Fruit fly (Drosophila melanogaster) whole organism, embryonic: ENCODE measurements around the gene CG4949.
A peak's percentile ranks its signal among the peaks of the same experiment; 100 is the strongest.

Source experiments
- Awh ChIP-seq: fragments of 200-800 bp; sonication (Bioruptor generic); IDR thresholded peaks from 2 replicates; pipeline ENCODE4, ENCODE4 v1.3.6; 2022; ENCODE audit warnings: missing biosample characterization, missing genetic modification characterization
- Bdp1 ChIP-seq: fragments of 200-800 bp; sonication (Bioruptor generic); optimal IDR thresholded peaks from 3 replicates; lab custom pipeline; 2016; ENCODE audit warnings: missing biosample characterization, missing genetic modification characterization
- C15 ChIP-seq: fragments of 200-800 bp; sonication (Bioruptor generic); IDR thresholded peaks from 3 replicates; pipeline ENCODE4 v1.3.6; 2022; ENCODE audit warnings: missing biosample characterization, missing genetic modification characterization
- CG10209 ChIP-seq: fragments of 200-800 bp; sonication (Bioruptor generic); optimal IDR thresholded peaks from 3 replicates; lab custom pipeline; 2017; ENCODE audit warnings: missing biosample characterization, mild to moderate bottlenecking, missing genetic modification characterization, missing genetic modification reagents
- CG11723 ChIP-seq: fragments of 200-800 bp; sonication (Bioruptor generic); optimal IDR thresholded peaks from 2 replicates; lab custom pipeline; 2017; ENCODE audit warnings: missing biosample characterization, mild to moderate bottlenecking, missing genetic modification characterization
- CG12155 ChIP-seq: fragments of 200-800 bp; sonication (Bioruptor generic); optimal IDR thresholded peaks from 3 replicates; lab custom pipeline; 2016; ENCODE audit warnings: missing biosample characterization, missing genetic modification characterization
- CG12299 ChIP-seq: fragments of 200-800 bp; sonication (Bioruptor generic); optimal IDR thresholded peaks from 2 replicates; lab custom pipeline; 2018; ENCODE audit warnings: missing biosample characterization, mild to moderate bottlenecking, missing genetic modification characterization
- CG1233 ChIP-seq: fragments of 200-800 bp; sonication (Bioruptor generic); optimal IDR thresholded peaks from 4 replicates; lab custom pipeline; 2018; ENCODE audit warnings: missing biosample characterization, mild to moderate bottlenecking, missing genetic modification characterization
- CG1529 ChIP-seq: fragments of 200-800 bp; sonication (Bioruptor generic); optimal IDR thresholded peaks from 3 replicates; lab custom pipeline; 2018; ENCODE audit warnings: missing biosample characterization, missing genetic modification characterization
- CG15601 ChIP-seq: fragments of 200-800 bp; sonication (Bioruptor generic); optimal IDR thresholded peaks from 3 replicates; lab custom pipeline; 2019; ENCODE audit warnings: missing biosample characterization, mild to moderate bottlenecking, missing genetic modification characterization, moderate library complexity
- CG1603 ChIP-seq: fragments of 200-800 bp; sonication (Bioruptor generic); optimal IDR thresholded peaks from 2 replicates; lab custom pipeline; 2019; ENCODE audit warnings: missing biosample characterization, mild to moderate bottlenecking, missing genetic modification characterization, moderate library complexity
- CG18764 ChIP-seq: fragments of 200-800 bp; sonication (Bioruptor generic); optimal IDR thresholded peaks from 3 replicates; lab custom pipeline; 2016; ENCODE audit warnings: missing biosample characterization, missing genetic modification characterization
- CG2875 ChIP-seq: fragments of 200-800 bp; sonication (Bioruptor generic); optimal IDR thresholded peaks from 2 replicates; lab custom pipeline; 2017; ENCODE audit warnings: missing biosample characterization, mild to moderate bottlenecking, missing genetic modification characterization, missing genetic modification reagents
- CG31388 ChIP-seq: fragments of 200-800 bp; sonication (Bioruptor generic); optimal IDR thresholded peaks from 2 replicates; lab custom pipeline; 2016; ENCODE audit warnings: missing biosample characterization, missing genetic modification characterization
- CG31441 ChIP-seq: fragments of 200-800 bp; sonication (Bioruptor generic); IDR thresholded peaks from 2 replicates; pipeline ENCODE4 v1.3.6; 2022; ENCODE audit warnings: missing biosample characterization, missing genetic modification characterization
- CG3281 ChIP-seq: fragments of 200-800 bp; sonication (Bioruptor generic); optimal IDR thresholded peaks from 3 replicates; lab custom pipeline; 2017; ENCODE audit warnings: missing biosample characterization, mild to moderate bottlenecking, missing genetic modification characterization
- CG3407 ChIP-seq: fragments of 200-800 bp; sonication (Bioruptor generic); optimal IDR thresholded peaks from 2 replicates; lab custom pipeline; 2018; ENCODE audit warnings: missing biosample characterization, mild to moderate bottlenecking, missing genetic modification characterization
- CG3847 ChIP-seq: fragments of 200-800 bp; sonication (Bioruptor generic); IDR thresholded peaks from 2 replicates; pipeline ENCODE4 v1.3.6; 2022; ENCODE audit warnings: missing biosample characterization, missing genetic modification characterization
- CG4282 ChIP-seq: fragments of 200-800 bp; sonication (Bioruptor generic); optimal IDR thresholded peaks from 2 replicates; lab custom pipeline; 2016; ENCODE audit warnings: missing biosample characterization, missing genetic modification characterization
- CG4707 ChIP-seq: fragments of 200-800 bp; sonication (Bioruptor generic); optimal IDR thresholded peaks from 2 replicates; lab custom pipeline; 2018; ENCODE audit warnings: missing biosample characterization, mild to moderate bottlenecking, missing genetic modification characterization, moderate library complexity
- CG7357 ChIP-seq: fragments of 200-800 bp; sonication (Bioruptor generic); IDR thresholded peaks from 3 replicates; pipeline ENCODE4 v1.3.6; 2022; ENCODE audit warnings: missing biosample characterization, missing genetic modification characterization
- CG7745 ChIP-seq: fragments of 200-800 bp; sonication (Bioruptor generic); optimal IDR thresholded peaks from 2 replicates; lab custom pipeline; 2018; ENCODE audit warnings: missing biosample characterization, mild to moderate bottlenecking, missing genetic modification characterization, moderate library complexity
- CG8944 ChIP-seq: fragments of 200-800 bp; sonication (Bioruptor generic); optimal IDR thresholded peaks from 3 replicates; lab custom pipeline; 2016; ENCODE audit warnings: missing biosample characterization, missing genetic modification characterization
- CG9932 ChIP-seq: fragments of 200-800 bp; sonication (Bioruptor generic); IDR thresholded peaks from 2 replicates; pipeline ENCODE4 v1.3.6; 2022; ENCODE audit warnings: missing biosample characterization, missing genetic modification characterization
- CHES-1-like ChIP-seq: fragments of 200-800 bp; sonication (Bioruptor generic); optimal IDR thresholded peaks from 2 replicates; lab custom pipeline; 2016; ENCODE audit warnings: missing biosample characterization, missing genetic modification characterization
- D19A ChIP-seq: fragments of 200-800 bp; optimal IDR thresholded peaks from 3 replicates; lab custom pipeline; 2019; ENCODE audit warnings: missing biosample characterization, mild to moderate bottlenecking, missing genetic modification characterization, moderate library complexity
- HLH3B ChIP-seq: fragments of 200-800 bp; sonication (Bioruptor generic); IDR thresholded peaks from 2 replicates; pipeline ENCODE4 v1.3.6; 2022; ENCODE audit warnings: missing biosample characterization, missing genetic modification characterization
- HmgD ChIP-seq: fragments of 200-800 bp; sonication (Bioruptor generic); optimal IDR thresholded peaks from 3 replicates; lab custom pipeline; 2016; ENCODE audit warnings: missing biosample characterization, missing genetic modification characterization
- Hr78 ChIP-seq, 2 experiments: fragments of 200-800 bp in 1 of 2; fragments of >200 bp in 1 of 2; sonication (Bioruptor generic) in 1 of 2; optimal IDR thresholded peaks; 2 replicates each; lab custom pipeline; 2017 to 2019; ENCODE audit warnings: missing biosample characterization in 2 of 2, missing genetic modification characterization in 2 of 2, mild to moderate bottlenecking in 1 of 2, moderate library complexity in 1 of 2
- Scr ChIP-seq: fragments of 200-800 bp; sonication (Bioruptor generic); IDR thresholded peaks from 2 replicates; pipeline ENCODE4 v1.3.6; 2022; ENCODE audit warnings: missing biosample characterization, missing genetic modification characterization; ENCODE audit not compliant: partially characterized antibody
- Sry-δ ChIP-seq: fragments of 200-800 bp; sonication (Bioruptor generic); optimal IDR thresholded peaks from 2 replicates; lab custom pipeline; 2016; ENCODE audit warnings: missing biosample characterization, missing genetic modification characterization
- Vsx1 ChIP-seq: fragments of 200-800 bp; sonication (Bioruptor generic); optimal IDR thresholded peaks from 2 replicates; lab custom pipeline; 2017; ENCODE audit warnings: missing biosample characterization, mild to moderate bottlenecking, missing genetic modification characterization, missing genetic modification reagents
- ara ChIP-seq: fragments of 200-800 bp; sonication (Bioruptor generic); IDR thresholded peaks from 2 replicates; pipeline ENCODE4 v1.3.6; 2022; ENCODE audit warnings: missing biosample characterization, missing genetic modification characterization
- bigmax ChIP-seq: fragments of 200-800 bp; sonication (Bioruptor generic); optimal IDR thresholded peaks from 2 replicates; lab custom pipeline; 2018; ENCODE audit warnings: missing biosample characterization, mild to moderate bottlenecking, missing genetic modification characterization
- chm ChIP-seq: fragments of 200-800 bp; sonication (Bioruptor generic); IDR thresholded peaks from 2 replicates; pipeline ENCODE4 v1.3.6; 2022; ENCODE audit warnings: missing biosample characterization, missing genetic modification characterization
- cwo ChIP-seq: fragments of 200-800 bp; sonication (Bioruptor generic); optimal IDR thresholded peaks from 3 replicates; lab custom pipeline; 2017; ENCODE audit warnings: missing biosample characterization, missing genetic modification characterization, mild to moderate bottlenecking, moderate library complexity, missing genetic modification reagents
- dmrt99B ChIP-seq: fragments of 200-800 bp; sonication (Bioruptor generic); optimal IDR thresholded peaks from 2 replicates; lab custom pipeline; 2018; ENCODE audit warnings: missing biosample characterization, mild to moderate bottlenecking, missing genetic modification characterization, moderate library complexity
- emc ChIP-seq: fragments of 200-800 bp; sonication (Bioruptor generic); optimal IDR thresholded peaks from 2 replicates; lab custom pipeline; 2016; ENCODE audit warnings: missing biosample characterization, missing genetic modification characterization
- fru ChIP-seq: fragments of >200 bp; optimal IDR thresholded peaks from 2 replicates; lab custom pipeline; 2017
- ftz-f1 ChIP-seq: fragments of 200-800 bp; sonication (Bioruptor generic); optimal IDR thresholded peaks from 2 replicates; lab custom pipeline; 2016; ENCODE audit warnings: missing biosample characterization, missing genetic modification characterization
- lbe ChIP-seq: fragments of 200-800 bp; sonication (Bioruptor generic); optimal IDR thresholded peaks from 2 replicates; lab custom pipeline; 2016; ENCODE audit warnings: missing biosample characterization, mild to moderate bottlenecking, missing genetic modification characterization
- lola ChIP-seq, 3 experiments: fragments of >200 bp in 2 of 3; fragments of 200-800 bp in 1 of 3; sonication (Bioruptor generic) in 1 of 3; optimal IDR thresholded peaks; 2 replicates each; lab custom pipeline; 2017 to 2019; ENCODE audit warnings: missing biosample characterization in 3 of 3, missing genetic modification characterization in 3 of 3, mild to moderate bottlenecking in 1 of 3, moderate library complexity in 1 of 3
- mirr ChIP-seq: fragments of 200-800 bp; sonication (Bioruptor generic); optimal IDR thresholded peaks from 3 replicates; lab custom pipeline; 2018; ENCODE audit warnings: missing biosample characterization, mild to moderate bottlenecking, missing genetic modification characterization
- pho ChIP-seq: fragments of 200-800 bp; sonication (Bioruptor generic); optimal IDR thresholded peaks from 2 replicates; lab custom pipeline; 2016; ENCODE audit warnings: missing biosample characterization, missing genetic modification characterization
- pnt ChIP-seq: fragments of 200-800 bp; sonication (Bioruptor generic); optimal IDR thresholded peaks from 3 replicates; lab custom pipeline; 2016; ENCODE audit warnings: missing biosample characterization, missing genetic modification characterization
- trh ChIP-seq: fragments of 200-800 bp; sonication (Bioruptor generic); optimal IDR thresholded peaks from 2 replicates; lab custom pipeline; 2016; ENCODE audit warnings: missing biosample characterization, missing genetic modification characterization
- tup ChIP-seq: fragments of 200-800 bp; sonication (Bioruptor generic); optimal IDR thresholded peaks from 2 replicates; lab custom pipeline; 2016; ENCODE audit warnings: missing biosample characterization, mild to moderate bottlenecking, missing genetic modification characterization, moderate library complexity
- wdn ChIP-seq: fragments of 200-800 bp; sonication (Bioruptor generic); IDR thresholded peaks from 2 replicates; pipeline ENCODE4 v1.3.6; 2022; ENCODE audit warnings: missing biosample characterization, missing genetic modification characterization
- wek ChIP-seq: fragments of 200-800 bp; sonication (Bioruptor generic); optimal IDR thresholded peaks from 3 replicates; lab custom pipeline; 2018; ENCODE audit warnings: missing biosample characterization, mild to moderate bottlenecking, missing genetic modification characterization, moderate library complexity

Gene CG4949

DNA sequence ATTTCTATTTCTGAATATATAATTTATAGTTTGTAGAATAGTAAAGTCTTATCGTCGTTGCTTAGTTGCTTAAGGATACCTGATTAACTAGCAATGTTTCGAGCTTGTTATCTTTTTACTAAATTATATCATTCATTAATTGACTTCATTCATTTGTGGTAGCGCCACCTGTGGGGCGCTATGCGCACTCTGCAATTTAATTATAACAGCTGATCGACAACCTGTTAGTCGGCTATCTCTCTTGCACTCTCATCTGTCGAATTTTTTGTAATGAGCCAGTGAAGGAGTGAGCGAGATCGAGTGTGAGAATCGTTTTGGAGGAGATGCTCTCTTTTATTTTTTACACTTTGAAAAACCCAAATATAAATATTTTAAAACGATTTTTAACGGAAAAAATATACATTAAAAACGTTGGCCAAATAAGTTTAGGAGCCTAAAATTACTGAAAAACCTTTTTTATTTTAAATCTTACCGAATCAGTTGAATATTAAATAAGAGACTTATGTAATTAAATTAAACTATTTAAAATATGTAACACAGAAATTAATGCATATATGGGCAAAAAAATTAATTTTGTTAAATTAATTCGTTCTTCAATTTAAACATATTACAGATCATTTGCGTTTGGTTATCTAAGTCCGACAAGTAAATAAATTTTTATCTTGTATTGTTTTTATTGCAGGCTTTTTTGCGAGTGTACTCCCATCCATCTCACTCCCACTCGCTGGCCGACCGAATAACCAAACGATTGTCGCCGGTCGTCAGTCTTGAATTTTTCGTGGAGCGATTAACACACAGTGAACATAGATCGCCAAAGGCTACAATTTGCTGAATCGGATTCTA, 12.6 kb downstream of the CG4949 start, which contains the start of the genes CG16700 and CG4991 (continued):
- TF ChIP-seq trh (GFP tag; lab: Kevin White, UChicago), result peak; percentile 12
- TF ChIP-seq chm (GFP tag; lab: Robert Waterston, UW), result no peak
- peak; percentile 63 for TF ChIP-seq CG12299 (tag; lab: Kevin White, UChicago)
- TF ChIP-seq emc (GFP tag; lab: Kevin White, UChicago), result no peak
- no peak for TF ChIP-seq ftz-f1 (GFP tag; lab: Kevin White, UChicago)
- peak; percentile 66 for TF ChIP-seq CG1529
- TF ChIP-seq CG3281, result peak; percentile 84
- TF ChIP-seq Vsx1 (GFP tag; lab: Kevin White, UChicago), result peak; percentile 29
- peak; percentile 76 for TF ChIP-seq cwo (GFP tag; lab: Kevin White, UChicago)
- peak; percentile 72 for TF ChIP-seq CG1233 (GFP tag; lab: Kevin White, UChicago)
- TF ChIP-seq CG31441 (GFP tag; lab: Robert Waterston, UW), result peak; percentile 91
- TF ChIP-seq dmrt99B, result peak; percentile 87
- TF ChIP-seq pnt, result no peak
- peak; percentile 80 for TF ChIP-seq D19A (tag; lab: Kevin White, UChicago)
- TF ChIP-seq lola (GFP tag; optimal IDR thresholded peaks at IDR 0.05; lab: Kevin White, UChicago), result peak in 1 of 3 experiments; percentile 92
- no peak for TF ChIP-seq mirr (GFP tag; lab: Kevin White, UChicago)
- TF ChIP-seq Bdp1 (GFP tag; lab: Kevin White, UChicago), result no peak
- no peak for TF ChIP-seq CG1603
- TF ChIP-seq Scr, result no peak
- no peak for TF ChIP-seq tup
- no peak for TF ChIP-seq fru
- TF ChIP-seq CG4282 (GFP tag; lab: Kevin White, UChicago), result no peak
- peak; percentile 55 for TF ChIP-seq CG7357 (GFP tag; lab: Robert Waterston, UW)
- TF ChIP-seq CG3407 (GFP tag; lab: Kevin White, UChicago), result peak; percentile 51
- TF ChIP-seq lbe (GFP tag; lab: Kevin White, UChicago), result no peak
- TF ChIP-seq Awh (GFP tag; lab: Robert Waterston, UW), result no peak
- TF ChIP-seq C15 (GFP tag; lab: Robert Waterston, UW), result no peak
- TF ChIP-seq CG18764 (GFP tag; lab: Kevin White, UChicago), result peak; percentile 8
- peak; percentile 80 for TF ChIP-seq CG10209 (GFP tag; lab: Kevin White, UChicago)
- TF ChIP-seq CG31388, result peak; percentile 16
- TF ChIP-seq pho (GFP tag; lab: Kevin White, UChicago), result no peak
- no peak for TF ChIP-seq Sry-δ (GFP tag; lab: Kevin White, UChicago)
- no peak; the same call in 1 of the 2 replicates for TF ChIP-seq HLH3B (GFP tag; lab: Robert Waterston, UW)
- TF ChIP-seq bigmax (GFP tag; lab: Kevin White, UChicago), result no peak
- TF ChIP-seq CHES-1-like (GFP tag; lab: Kevin White, UChicago), result no peak
- no peak for TF ChIP-seq CG7745 (tag; lab: Kevin White, UChicago)
- peak; percentile 54 for TF ChIP-seq CG2875 (GFP tag; lab: Kevin White, UChicago)
- peak; percentile 76 for TF ChIP-seq ara (GFP tag; lab: Robert Waterston, UW)
- no peak for TF ChIP-seq CG8944 (GFP tag; lab: Kevin White, UChicago)
- TF ChIP-seq CG3847, result peak; percentile 71
- TF ChIP-seq Hr78 (GFP tag; optimal IDR thresholded peaks at IDR 0.05; lab: Kevin White, UChicago), result peak in 1 of 2 experiments; percentile 71
- TF ChIP-seq CG12155 (GFP tag; lab: Kevin White, UChicago), result peak; percentile 66
- peak; percentile 50 for TF ChIP-seq wdn (GFP tag; lab: Robert Waterston, UW)
- peak; percentile 77 for TF ChIP-seq CG9932
- TF ChIP-seq wek (GFP tag; lab: Kevin White, UChicago), result no peak
- peak; percentile 67 for TF ChIP-seq CG11723
- TF ChIP-seq CG15601 (tag; lab: Kevin White, UChicago), result peak; percentile 73
- no peak for TF ChIP-seq CG4707 (GFP tag; lab: Kevin White, UChicago)
- no peak for TF ChIP-seq HmgD
